Worm (Caenorhabditis elegans): Measurements from ENCODE around the gene C05D12.5.
A peak's percentile ranks its signal among the peaks of the same experiment; 100 is the strongest.

The C05D12.5 gene

DNA sequence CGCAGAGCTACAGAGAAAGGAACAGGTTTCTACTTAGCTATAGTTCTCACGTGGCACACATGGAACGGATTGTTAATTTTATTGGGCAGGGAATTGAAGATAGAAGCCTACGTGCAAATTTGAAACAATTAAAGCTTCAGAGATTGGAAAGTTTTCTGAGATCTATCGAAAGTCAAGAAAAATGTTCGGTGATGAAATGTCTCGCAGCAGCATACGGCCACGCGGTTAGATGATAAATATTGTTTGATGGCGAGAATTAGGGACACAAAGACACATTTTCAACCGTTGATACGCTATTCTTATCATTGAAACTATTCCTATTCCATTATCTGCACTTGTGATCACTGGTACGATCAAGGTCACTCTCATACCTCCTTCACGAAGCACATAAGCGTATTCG is 38.5 kb downstream of the C05D12.5 start (continued):
- peak; percentile 79 for TF ChIP-seq hlh-11 (tag; optimal IDR thresholded peaks at IDR 0.05)
- TF ChIP-seq F49E8.2 (tag; optimal IDR thresholded peaks at IDR 0.05; ENCODE audit: borderline replicate concordance) = no peak
- no peak for TF ChIP-seq ceh-20 (GFP tag; IDR thresholded peaks at IDR 0.05)
- peak; percentile 58 to 92 for TF ChIP-seq hif-1 (tag; optimal IDR thresholded peaks at IDR 0.05)
- TF ChIP-seq snpc-4 (tag; optimal IDR thresholded peaks at IDR 0.05) = no peak

DNA sequence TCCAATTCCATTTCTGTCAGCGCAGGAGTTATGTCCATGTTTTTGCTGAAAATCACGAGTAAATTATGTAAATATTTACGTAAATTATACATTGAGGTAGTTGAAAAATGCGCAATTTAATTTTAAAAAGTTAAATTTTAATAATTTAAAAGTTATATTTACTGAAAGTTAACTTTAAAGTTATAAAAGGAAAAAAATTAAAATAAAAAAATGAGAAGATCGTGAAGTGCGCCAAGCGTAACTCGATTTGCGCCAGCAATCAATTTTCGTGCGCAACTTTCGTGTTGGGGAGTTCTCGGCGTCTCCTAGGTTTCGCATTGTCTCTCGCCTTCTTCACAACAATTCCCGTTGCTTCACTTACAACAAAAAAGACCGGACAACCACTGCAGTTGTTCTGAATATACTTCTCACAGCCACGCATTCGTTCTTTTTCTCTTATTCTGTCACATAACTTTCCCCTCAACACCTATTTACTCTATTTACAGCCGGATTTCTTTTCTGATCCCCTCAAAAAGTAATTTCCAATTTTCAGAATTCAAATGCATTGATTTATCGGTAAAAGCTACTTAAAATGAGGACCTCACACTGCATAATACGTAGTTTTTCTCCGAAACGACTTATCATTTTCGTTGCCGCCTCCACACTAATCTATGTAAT is 39.6 kb downstream of the C05D12.5 start, which contains the start of the genes metl-1 and W02B12.11:
Gene metl-1, minus strand, starts transcription at position 51 of the 657 bp plus-strand sequence.
Gene W02B12.11, plus strand, starts transcription at position 337 of the 657 bp plus-strand sequence.
- TF ChIP-seq Y48G9A.11 (GFP tag; IDR thresholded peaks at IDR 0.05) = peak; percentile 47; the same call in 1 of the 2 replicates
- TF ChIP-seq spr-3 (GFP tag; optimal IDR thresholded peaks at IDR 0.05) = peak; percentile 71
- peak; percentile 65 for TF ChIP-seq nhr-25 (tag; optimal IDR thresholded peaks at IDR 0.05; ENCODE audit: borderline replicate concordance, insufficient read depth)
- peak; percentile 7 for TF ChIP-seq nhr-11 (tag; optimal IDR thresholded peaks at IDR 0.05)
- peak; percentile 25 for TF ChIP-seq ama-1 (optimal IDR thresholded peaks at IDR 0.05)
- TF ChIP-seq hlh-11 (tag; optimal IDR thresholded peaks at IDR 0.05) = peak; percentile 83
- TF ChIP-seq mxl-3 (GFP tag; optimal IDR thresholded peaks at IDR 0.05) = peak; percentile 24
- peak; percentile 31 for TF ChIP-seq aha-1 (tag)
- peak; percentile 87 for TF ChIP-seq hmg-1.1 (GFP tag; IDR thresholded peaks at IDR 0.05)
- TF ChIP-seq lin-1 (GFP tag; IDR thresholded peaks at IDR 0.05) = peak; percentile 66
- TF ChIP-seq zip-2 (tag; optimal IDR thresholded peaks at IDR 0.05) = peak; percentile 6
- peak; percentile 83 for TF ChIP-seq rbr-2 (tag; optimal IDR thresholded peaks at IDR 0.05)
- TF ChIP-seq mdl-1 (tag; optimal IDR thresholded peaks at IDR 0.05) = peak in 1 of 2 experiments; percentile 43
- TF ChIP-seq lin-13 (GFP tag; optimal IDR thresholded peaks at IDR 0.05) = no peak
- TF ChIP-seq ceh-28 (tag; optimal IDR thresholded peaks at IDR 0.05) = no peak
- no peak; the same call in 1 of the 2 replicates for TF ChIP-seq snpc-1.2 (GFP tag; IDR thresholded peaks at IDR 0.05)
- TF ChIP-seq nhr-41 (GFP tag; IDR thresholded peaks at IDR 0.05) = peak; percentile 28; the same call in 1 of the 2 replicates
- peak; percentile 60; the same call in 1 of the 2 replicates for TF ChIP-seq lim-7 (GFP tag; IDR thresholded peaks at IDR 0.05)
- peak; percentile 32; the same call in 1 of the 2 replicates for TF ChIP-seq set-16 (GFP tag; IDR thresholded peaks at IDR 0.05)
- TF ChIP-seq arid-1 (GFP tag; conservative IDR thresholded peaks at IDR 0.05) = peak; percentile 75
- peak; percentile 71; the same call in 1 of the 2 replicates for TF ChIP-seq lin-29 (GFP tag; IDR thresholded peaks at IDR 0.05)
- no peak for TF ChIP-seq lin-39 (tag; optimal IDR thresholded peaks at IDR 0.05)
- TF ChIP-seq hif-1 (tag; optimal IDR thresholded peaks at IDR 0.05) = peak in 1 of 2 experiments; percentile 68
- peak; percentile 88 for TF ChIP-seq lin-38 (GFP tag; IDR thresholded peaks at IDR 0.05)
- no peak for TF ChIP-seq ztf-7 (tag; optimal IDR thresholded peaks at IDR 0.05)
- TF ChIP-seq attf-4 (tag; optimal IDR thresholded peaks at IDR 0.05) = no peak
- TF ChIP-seq ctbp-1 (GFP tag; IDR thresholded peaks at IDR 0.05) = peak; percentile 73
- TF ChIP-seq tra-1 (GFP tag; IDR thresholded peaks at IDR 0.05) = 0 out of 2 replicates have a peak, but pooled peaks have one; percentile 45
- TF ChIP-seq lsy-2 (tag; optimal IDR thresholded peaks at IDR 0.05) = peak; percentile 52 to 90
- TF ChIP-seq unc-62 (GFP tag; optimal IDR thresholded peaks at IDR 0.05 in 1 of 2) = peak in 1 of 2 experiments; percentile 88
- TF ChIP-seq unc-62 (tag; optimal IDR thresholded peaks at IDR 0.05) = no peak
- TF ChIP-seq egl-43 (GFP tag; IDR thresholded peaks at IDR 0.05) = peak; percentile 68
- no peak for TF ChIP-seq daf-8 (GFP tag; IDR thresholded peaks at IDR 0.05)
- TF ChIP-seq nhr-6 (tag; optimal IDR thresholded peaks at IDR 0.05) = peak; percentile 68
- peak in 1 of 2 experiments; percentile 35 for TF ChIP-seq daf-16 (GFP tag; optimal IDR thresholded peaks at IDR 0.05)
- peak; percentile 79 for TF ChIP-seq daf-16 (tag; optimal IDR thresholded peaks at IDR 0.05)
- TF ChIP-seq jun-1 (tag; optimal IDR thresholded peaks at IDR 0.05) = peak; percentile 65
- TF ChIP-seq duxl-1 (tag; optimal IDR thresholded peaks at IDR 0.05; ENCODE audit: poor library complexity) = peak; percentile 88
- peak; percentile 93 for TF ChIP-seq mes-2 (tag; optimal IDR thresholded peaks at IDR 0.05; ENCODE audit: poor library complexity, severe bottlenecking)
- TF ChIP-seq madf-9 (GFP tag; conservative IDR thresholded peaks at IDR 0.05) = peak; percentile 62
- peak; percentile 53 for TF ChIP-seq unc-130 (GFP tag; optimal IDR thresholded peaks at IDR 0.05)
- peak; percentile 74 for TF ChIP-seq dmd-6 (GFP tag; IDR thresholded peaks at IDR 0.05)
- TF ChIP-seq F49E8.2 (tag; optimal IDR thresholded peaks at IDR 0.05; ENCODE audit: borderline replicate concordance) = peak; percentile 40
- no peak for TF ChIP-seq nhr-77 (tag; optimal IDR thresholded peaks at IDR 0.05)
- peak; percentile 68 for TF ChIP-seq nhr-48 (tag; optimal IDR thresholded peaks at IDR 0.05)
